Worm (Caenorhabditis elegans): ENCODE measurements around the gene W09C2.10.

Gene W09C2.10

ce11 chrIV:9651234-9651633, 26.4 kb upstream of the W09C2.10 start, which contains the start of gene chca-1 (continued):
- TF ChIP-seq nhr-6 (tag; optimal IDR thresholded peaks at IDR 0.05), result peak; percentile 33
- TF ChIP-seq T20F7.1 (GFP tag; optimal IDR thresholded peaks at IDR 0.05), result peak; percentile 14
- TF ChIP-seq hlh-11 (tag; optimal IDR thresholded peaks at IDR 0.05), result peak; percentile 75
- no peak for TF ChIP-seq lin-38 (GFP tag; IDR thresholded peaks at IDR 0.05)

ce11 chrIV:9648682-9649081, 23.8 kb upstream of the W09C2.10 start, which contains the start of gene srm-3:
TSS of gene srm-3 (plus strand) at chrIV:9648982.
- TF ChIP-seq ces-1 (GFP tag; optimal IDR thresholded peaks at IDR 0.05), result no peak
- TF ChIP-seq unc-130 (GFP tag; optimal IDR thresholded peaks at IDR 0.05), result no peak
- TF ChIP-seq lin-39 (tag; optimal IDR thresholded peaks at IDR 0.05), result no peak
- TF ChIP-seq skn-1 (tag; optimal IDR thresholded peaks at IDR 0.05), result no peak

ce11 chrIV:9647789-9648361, 23.0 kb upstream of the W09C2.10 start, which contains the start of gene amph-1:
TSS of gene amph-1 (minus strand) at chrIV:9647873.
- TF ChIP-seq aly-2 (tag; optimal IDR thresholded peaks at IDR 0.05) (no peak), mxl-3 (GFP tag; optimal IDR thresholded peaks at IDR 0.05) (peak; percentile 12), daf-16 (GFP tag; optimal IDR thresholded peaks at IDR 0.05) (no peak), daf-16 (tag; optimal IDR thresholded peaks at IDR 0.05) (peak; percentile 19), nhr-237 (tag; optimal IDR thresholded peaks at IDR 0.05) (no peak), nhr-25 (tag; optimal IDR thresholded peaks at IDR 0.05; ENCODE audit: borderline replicate concordance, insufficient read depth) (no peak), ZK546.5 (tag; optimal IDR thresholded peaks at IDR 0.05) (no peak), dve-1 (tag; optimal IDR thresholded peaks at IDR 0.05; ENCODE audit: insufficient read depth) (peak; percentile 66), cey-2 (tag; optimal IDR thresholded peaks at IDR 0.05; ENCODE audit: borderline replicate concordance, insufficient read depth) (peak; percentile 41), hlh-30 (tag; optimal IDR thresholded peaks at IDR 0.05; ENCODE audit: insufficient read depth) (peak; percentile 28), unc-62 (GFP tag; optimal IDR thresholded peaks at IDR 0.05 in 1 of 2) (peak in 1 of 2 experiments; percentile 76), unc-62 (tag; optimal IDR thresholded peaks at IDR 0.05) (no peak), ces-1 (GFP tag; optimal IDR thresholded peaks at IDR 0.05) (no peak), zfp-2 (tag; optimal IDR thresholded peaks at IDR 0.05) (no peak), mep-1 (tag; optimal IDR thresholded peaks at IDR 0.05) (peak; percentile 35), nhr-11 (tag; optimal IDR thresholded peaks at IDR 0.05) (peak; percentile 11), F37D6.2 (tag; optimal IDR thresholded peaks at IDR 0.05) (no peak), lin-1 (GFP tag; IDR thresholded peaks at IDR 0.05) (no peak), T26A8.4 (GFP tag; IDR thresholded peaks at IDR 0.05) (no peak), hmg-1.1 (GFP tag; IDR thresholded peaks at IDR 0.05) (peak; percentile 44; the same call in 1 of the 2 replicates), nhr-102 (tag; optimal IDR thresholded peaks at IDR 0.05) (no peak), snpc-4 (tag; optimal IDR thresholded peaks at IDR 0.05) (no peak), zip-11 (GFP tag; IDR thresholded peaks at IDR 0.05) (no peak), nhr-28 (tag; optimal IDR thresholded peaks at IDR 0.05) (peak; percentile 56), D1046.2 (GFP tag; IDR thresholded peaks at IDR 0.05) (no peak), F26F4.8 (GFP tag; conservative IDR thresholded peaks at IDR 0.05) (no peak), lin-13 (GFP tag; optimal IDR thresholded peaks at IDR 0.05) (no peak), hlh-11 (tag; optimal IDR thresholded peaks at IDR 0.05) (peak; percentile 73), pqm-1 (tag; optimal IDR thresholded peaks at IDR 0.05) (no peak), pha-4 (GFP tag; IDR thresholded peaks at IDR 0.05) (no peak), pha-4 (tag; optimal IDR thresholded peaks at IDR 0.05) (no peak), mdl-1 (tag; optimal IDR thresholded peaks at IDR 0.05) (no peak), gei-8 (GFP tag; optimal IDR thresholded peaks at IDR 0.05) (no peak), F44E2.7 (GFP tag; IDR thresholded peaks at IDR 0.05) (no peak), jun-1 (tag; optimal IDR thresholded peaks at IDR 0.05) (no peak), sdz-12 (GFP tag; optimal IDR thresholded peaks at IDR 0.05) (no peak), ceh-82 (tag; optimal IDR thresholded peaks at IDR 0.05) (no peak), Y105C5A.15 (GFP tag; IDR thresholded peaks at IDR 0.05) (no peak), R02D3.7 (tag; optimal IDR thresholded peaks at IDR 0.05) (no peak), lim-7 (GFP tag; IDR thresholded peaks at IDR 0.05) (no peak), lsy-2 (tag; optimal IDR thresholded peaks at IDR 0.05) (peak in 1 of 2 experiments; percentile 27), ceh-32 (tag; optimal IDR thresholded peaks at IDR 0.05; ENCODE audit: poor library complexity) (no peak)
